Worm (Caenorhabditis elegans): ENCODE results near the gene igeg-2.

- TF ChIP-seq nhr-237 (tag; optimal IDR thresholded peaks at IDR 0.05) (no peak), nhr-76 (tag; optimal IDR thresholded peaks at IDR 0.05) (no peak)
Observed at ce11 chrX:11469600-11469999, 23.2 kb upstream of the igeg-2 start.

Data from whole organism, L4 larva.